Fruit fly (Drosophila melanogaster) whole organism, embryonic: Measurements from ENCODE around the gene flip.
A peak's percentile ranks its signal among the peaks of the same experiment; 100 is the strongest.

Source experiments
- Abd-B ChIP-seq: fragments of 200-800 bp; sonication (Bioruptor generic); optimal IDR thresholded peaks from 2 replicates; lab custom pipeline; 2018; ENCODE audit warnings: missing biosample characterization, mild to moderate bottlenecking, missing genetic modification characterization, moderate library complexity
- Bteb2 ChIP-seq: fragments of 200-800 bp; sonication (Bioruptor generic); optimal IDR thresholded peaks from 2 replicates; lab custom pipeline; 2016; ENCODE audit warnings: missing biosample characterization, missing genetic modification characterization
- CG10209 ChIP-seq: fragments of 200-800 bp; sonication (Bioruptor generic); optimal IDR thresholded peaks from 3 replicates; lab custom pipeline; 2017; ENCODE audit warnings: missing biosample characterization, mild to moderate bottlenecking, missing genetic modification characterization, missing genetic modification reagents
- CG10543 ChIP-seq: fragments of 200-800 bp; sonication (Bioruptor generic); optimal IDR thresholded peaks from 3 replicates; lab custom pipeline; 2017; ENCODE audit warnings: missing biosample characterization, mild to moderate bottlenecking, missing genetic modification characterization, moderate library complexity
- CG12769 ChIP-seq: fragments of 200-800 bp; sonication (Bioruptor generic); optimal IDR thresholded peaks from 2 replicates; lab custom pipeline; 2019; ENCODE audit warnings: missing biosample characterization, mild to moderate bottlenecking, missing genetic modification characterization, moderate library complexity
- CG13296 ChIP-seq: fragments of 200-800 bp; sonication (Bioruptor generic); optimal IDR thresholded peaks from 3 replicates; lab custom pipeline; 2018; ENCODE audit warnings: missing biosample characterization, mild to moderate bottlenecking, missing genetic modification characterization
- CG14050 ChIP-seq: fragments of 200-800 bp; sonication (Bioruptor generic); IDR thresholded peaks from 3 replicates; pipeline ENCODE4 v1.3.6; 2022; ENCODE audit warnings: missing biosample characterization, missing genetic modification characterization
- CG15269 ChIP-seq: fragments of 200-800 bp; sonication (Bioruptor generic); optimal IDR thresholded peaks from 2 replicates; lab custom pipeline; 2018; ENCODE audit warnings: missing biosample characterization, mild to moderate bottlenecking, missing genetic modification characterization, moderate library complexity
- CG30020 ChIP-seq: fragments of 200-800 bp; optimal IDR thresholded peaks from 2 replicates; lab custom pipeline; 2019; ENCODE audit warnings: missing biosample characterization, mild to moderate bottlenecking, missing genetic modification characterization, moderate library complexity
- CG4328 ChIP-seq: fragments of 200-800 bp; sonication (Bioruptor generic); optimal IDR thresholded peaks from 3 replicates; lab custom pipeline; 2017; ENCODE audit warnings: missing biosample characterization, missing genetic modification reagents, missing genetic modification characterization
- CG8290 ChIP-seq, 3 experiments: fragments of 200-800 bp; sonication (Bioruptor generic); optimal IDR thresholded peaks; 2 replicates each; lab custom pipeline; 2016 to 2019; ENCODE audit warnings: missing biosample characterization in 3 of 3, missing genetic modification characterization in 3 of 3, mild to moderate bottlenecking in 2 of 3, moderate library complexity in 1 of 3
- Dad ChIP-seq: fragments of 200-800 bp; sonication (Bioruptor generic); optimal IDR thresholded peaks from 3 replicates; lab custom pipeline; 2016; ENCODE audit warnings: missing biosample characterization, missing genetic modification characterization
- ERR ChIP-seq: fragments of 200-800 bp; sonication (Bioruptor generic); optimal IDR thresholded peaks from 2 replicates; lab custom pipeline; 2016; ENCODE audit warnings: missing biosample characterization, missing genetic modification characterization
- H2.0 ChIP-seq: fragments of 200-800 bp; sonication (Bioruptor generic); IDR thresholded peaks from 2 replicates; pipeline ENCODE4 v1.3.6; 2022; ENCODE audit warnings: missing biosample characterization, missing genetic modification characterization
- HLH54F ChIP-seq: fragments of 200-800 bp; sonication (Bioruptor generic); optimal IDR thresholded peaks from 3 replicates; lab custom pipeline; 2016; ENCODE audit warnings: missing biosample characterization, missing genetic modification characterization
- Hmx ChIP-seq: fragments of 200-800 bp; sonication (Bioruptor generic); optimal IDR thresholded peaks from 2 replicates; lab custom pipeline; 2016; ENCODE audit warnings: missing biosample characterization, missing genetic modification characterization
- Lhr ChIP-seq: fragments of 200-800 bp; sonication (Bioruptor generic); optimal IDR thresholded peaks from 3 replicates; lab custom pipeline; 2017; ENCODE audit warnings: mild to moderate bottlenecking, missing biosample characterization, missing genetic modification reagents, missing genetic modification characterization
- Lpt ChIP-seq: fragments of >200 bp; optimal IDR thresholded peaks from 2 replicates; lab custom pipeline; 2018; ENCODE audit warnings: missing biosample characterization, missing genetic modification characterization
- Med ChIP-seq: fragments of 200-800 bp; sonication (Bioruptor generic); peaks from one replicate; lab custom pipeline; 2016; ENCODE audit warnings: missing biosample characterization, missing genetic modification characterization, mild to moderate bottlenecking, inconsistent platforms, moderate library complexity
- Optix ChIP-seq: fragments of 200-800 bp; sonication (Bioruptor generic); IDR thresholded peaks from 3 replicates; pipeline ENCODE4 v1.3.6; 2022; ENCODE audit warnings: missing biosample characterization, missing genetic modification characterization
- Rfx ChIP-seq: fragments of 200-800 bp; sonication (Bioruptor generic); IDR thresholded peaks from 2 replicates; pipeline ENCODE4 v1.3.6; 2022; ENCODE audit warnings: missing biosample characterization, missing genetic modification characterization
- Rx ChIP-seq: fragments of 200-800 bp; sonication (Bioruptor generic); IDR thresholded peaks from 2 replicates; pipeline ENCODE4 v1.3.6; 2022; ENCODE audit warnings: missing biosample characterization, missing genetic modification characterization
- Spps ChIP-seq: fragments of 200-800 bp; sonication (Bioruptor generic); optimal IDR thresholded peaks from 2 replicates; lab custom pipeline; 2018; ENCODE audit warnings: missing biosample characterization, mild to moderate bottlenecking, missing genetic modification characterization
- Xrp1 ChIP-seq: fragments of 200-800 bp; sonication (Bioruptor generic); IDR thresholded peaks from 2 replicates; pipeline ENCODE4 v1.3.6; 2022; ENCODE audit warnings: missing biosample characterization, missing genetic modification characterization
- ato ChIP-seq: fragments of 200-800 bp; sonication (Bioruptor generic); IDR thresholded peaks from 2 replicates; pipeline ENCODE4 v1.3.6; 2022; ENCODE audit warnings: missing biosample characterization, missing genetic modification characterization; ENCODE audit not compliant: partially characterized antibody
- bigmax ChIP-seq: fragments of 200-800 bp; sonication (Bioruptor generic); optimal IDR thresholded peaks from 2 replicates; lab custom pipeline; 2018; ENCODE audit warnings: missing biosample characterization, mild to moderate bottlenecking, missing genetic modification characterization
- emc ChIP-seq: fragments of 200-800 bp; sonication (Bioruptor generic); optimal IDR thresholded peaks from 2 replicates; lab custom pipeline; 2016; ENCODE audit warnings: missing biosample characterization, missing genetic modification characterization
- en ChIP-seq: fragments of 200-800 bp; sonication (Bioruptor generic); optimal IDR thresholded peaks from 2 replicates; lab custom pipeline; 2016; ENCODE audit warnings: missing biosample characterization, missing genetic modification characterization
- ewg ChIP-seq: fragments of 200-800 bp; sonication (Bioruptor generic); optimal IDR thresholded peaks from 3 replicates; lab custom pipeline; 2017; ENCODE audit warnings: mild to moderate bottlenecking, missing biosample characterization, missing genetic modification reagents, missing genetic modification characterization
- fd102C ChIP-seq: fragments of 200-800 bp; sonication (Bioruptor generic); optimal IDR thresholded peaks from 2 replicates; lab custom pipeline; 2018; ENCODE audit warnings: missing biosample characterization, mild to moderate bottlenecking, missing genetic modification characterization, moderate library complexity
- fu2 ChIP-seq: fragments of 200-800 bp; sonication (Bioruptor generic); optimal IDR thresholded peaks from 2 replicates; lab custom pipeline; 2016; ENCODE audit warnings: missing biosample characterization, missing genetic modification characterization
- insv ChIP-seq, 2 experiments: fragments of 200-800 bp; sonication (Bioruptor generic); optimal IDR thresholded peaks; 3 replicates each; lab custom pipeline; 2016 to 2018; ENCODE audit warnings: missing biosample characterization in 2 of 2, missing genetic modification characterization in 2 of 2
- knrl ChIP-seq: fragments of 200-800 bp; sonication (Bioruptor generic); IDR thresholded peaks from 3 replicates; pipeline ENCODE4 v1.3.6; 2022; ENCODE audit warnings: missing biosample characterization, missing genetic modification characterization; ENCODE audit not compliant: partially characterized antibody
- lbe ChIP-seq: fragments of 200-800 bp; sonication (Bioruptor generic); optimal IDR thresholded peaks from 2 replicates; lab custom pipeline; 2016; ENCODE audit warnings: missing biosample characterization, mild to moderate bottlenecking, missing genetic modification characterization
- p53 ChIP-seq: fragments of 200-800 bp; sonication (Bioruptor generic); optimal IDR thresholded peaks from 2 replicates; lab custom pipeline; 2016; ENCODE audit warnings: missing biosample characterization, missing genetic modification characterization
- phol ChIP-seq: fragments of 200-800 bp; sonication (Bioruptor generic); optimal IDR thresholded peaks from 3 replicates; lab custom pipeline; 2018; ENCODE audit warnings: missing biosample characterization, mild to moderate bottlenecking, missing genetic modification characterization, moderate library complexity
- rib ChIP-seq: fragments of 200-800 bp; sonication (Bioruptor generic); IDR thresholded peaks from 2 replicates; pipeline ENCODE4 v1.3.6; 2022; ENCODE audit warnings: missing biosample characterization, missing genetic modification characterization
- scrt ChIP-seq: fragments of 200-800 bp; sonication (Bioruptor generic); optimal IDR thresholded peaks from 2 replicates; lab custom pipeline; 2018; ENCODE audit warnings: missing biosample characterization, mild to moderate bottlenecking, missing genetic modification characterization, moderate library complexity
- sim ChIP-seq: fragments of 200-800 bp; sonication (Bioruptor generic); IDR thresholded peaks from 2 replicates; pipeline ENCODE4 v1.3.6; 2022; ENCODE audit warnings: missing biosample characterization, missing genetic modification characterization
- sr ChIP-seq: fragments of 200-800 bp; sonication (Bioruptor generic); IDR thresholded peaks from 3 replicates; pipeline ENCODE4 v1.3.6; 2022; ENCODE audit warnings: missing biosample characterization, missing genetic modification characterization
- usp ChIP-seq: fragments of >200 bp; optimal IDR thresholded peaks from 2 replicates; lab custom pipeline; 2017; ENCODE audit warnings: missing biosample characterization, missing genetic modification characterization
- vvl ChIP-seq: fragments of 200-800 bp; sonication (Bioruptor generic); IDR thresholded peaks from 2 replicates; pipeline ENCODE4 v1.3.6; 2022; ENCODE audit warnings: missing biosample characterization, missing genetic modification characterization

flip gene

DNA sequence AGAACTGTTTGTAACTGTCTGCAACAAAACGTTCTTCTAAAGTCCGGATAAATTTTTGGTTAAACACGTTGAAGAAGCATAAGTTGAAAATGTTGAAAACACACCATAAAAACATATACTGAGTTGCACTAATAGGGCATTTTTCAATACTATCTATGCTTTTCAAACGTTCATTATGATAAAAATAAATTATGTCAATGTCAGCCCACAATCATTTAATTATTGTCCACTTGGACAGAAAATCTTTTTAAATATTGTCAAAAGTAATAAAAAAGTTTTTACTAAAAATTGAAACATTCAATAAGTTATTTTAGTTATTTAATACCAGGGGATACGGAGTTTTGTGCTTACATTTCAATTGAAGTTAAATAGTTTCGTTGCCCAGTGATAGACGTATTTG lies 11.3 kb downstream of the flip start, which contains the start of gene CG1092:
Gene CG1092 (plus strand): TSS at position 301 of the 400 bp plus-strand sequence.
- TF ChIP-seq HLH54F (GFP tag; lab: Kevin White, UChicago) (no peak), fd102C (GFP tag; lab: Kevin White, UChicago) (no peak), sr (GFP tag; lab: Robert Waterston, UW) (no peak), emc (GFP tag; lab: Kevin White, UChicago) (no peak), Abd-B (GFP tag; lab: Kevin White, UChicago) (no peak), Bteb2 (GFP tag; lab: Kevin White, UChicago) (no peak)

DNA sequence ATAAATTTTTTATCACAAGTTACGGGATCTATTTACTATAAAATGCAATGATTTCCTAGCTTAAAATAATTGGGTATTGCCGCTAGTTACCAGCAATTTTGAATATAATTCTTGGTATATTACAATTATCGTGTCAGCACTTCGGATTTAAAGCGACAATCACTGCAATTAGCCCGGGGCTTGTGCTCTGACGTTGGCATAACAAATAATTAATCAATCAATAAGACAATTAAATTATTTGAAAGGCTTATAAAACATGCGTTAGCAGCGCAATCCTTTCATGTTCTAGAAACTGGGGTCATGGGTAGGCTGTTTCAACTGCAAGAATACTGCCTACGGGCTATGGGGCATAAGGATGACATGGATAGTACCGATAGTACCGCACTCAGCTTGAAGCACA lies 21.1 kb downstream of the flip start, which contains the start of gene Or82a:
Gene Or82a (plus strand): TSS at position 301 of the 400 bp plus-strand sequence.
- TF ChIP-seq CG30020 (tag; lab: Kevin White, UChicago) (no peak), Xrp1 (GFP tag; lab: Robert Waterston, UW) (no peak), Optix (GFP tag; lab: Robert Waterston, UW) (no peak), scrt (GFP tag; lab: Kevin White, UChicago) (no peak), lbe (GFP tag; lab: Kevin White, UChicago) (no peak), CG10209 (no peak), ERR (GFP tag; lab: Kevin White, UChicago) (no peak)

DNA sequence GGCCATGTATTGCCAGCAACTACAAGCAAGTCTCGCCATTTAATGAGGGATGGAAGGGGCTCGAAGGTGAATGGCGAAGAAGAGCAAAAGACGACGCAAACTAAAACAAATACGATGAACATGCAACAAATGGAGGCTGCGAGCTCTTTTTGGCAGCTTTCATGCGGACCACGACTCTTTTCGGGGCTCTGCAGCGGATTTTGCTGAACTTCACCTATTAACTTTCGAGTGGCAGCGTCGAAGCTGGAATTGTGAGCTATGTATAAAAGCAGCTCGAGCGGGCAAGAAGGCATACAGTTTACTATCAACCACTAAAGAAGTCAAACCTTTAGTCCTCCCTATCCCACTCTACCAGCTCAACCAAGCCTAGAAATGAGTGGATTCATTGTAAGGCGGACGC lies 23.3 kb downstream of the flip start, which contains the start of gene TwdlV:
Gene TwdlV (plus strand): TSS at position 301 of the 400 bp plus-strand sequence.
- TF ChIP-seq H2.0 (GFP tag; lab: Robert Waterston, UW) (no peak), CG10543 (GFP tag; lab: Kevin White, UChicago) (no peak), knrl (GFP tag; lab: Robert Waterston, UW) (no peak), Rfx (GFP tag; lab: Robert Waterston, UW) (no peak), CG15269 (tag; lab: Kevin White, UChicago) (no peak)

DNA sequence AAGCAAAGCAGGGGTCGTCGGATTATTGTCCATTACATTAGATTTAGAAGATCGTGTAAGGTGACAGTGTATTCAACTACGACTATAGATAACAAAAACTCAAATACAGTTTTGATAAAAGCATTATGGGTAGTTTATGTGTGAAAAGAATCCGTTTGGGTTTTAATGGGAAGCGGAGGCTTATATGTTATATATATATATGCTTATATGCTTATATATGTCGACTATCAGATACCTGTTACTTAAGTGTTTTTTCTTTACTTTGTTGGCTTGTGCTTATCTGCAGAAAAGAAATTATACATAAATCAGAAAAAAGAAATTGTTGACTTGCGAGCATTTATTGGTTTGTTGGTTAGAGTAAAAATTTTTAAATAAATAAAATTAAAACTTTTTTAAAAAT lies 24.8 kb downstream of the flip start, which contains the start of gene CG14644:
Gene CG14644 (minus strand): TSS at position 101 of the 400 bp plus-strand sequence.
- no peak for TF ChIP-seq insv (GFP tag; optimal IDR thresholded peaks at IDR 0.05; lab: Kevin White, UChicago)
- no peak for TF ChIP-seq rib
- TF ChIP-seq Abd-B (GFP tag; lab: Kevin White, UChicago) = no peak
- TF ChIP-seq phol (tag; lab: Kevin White, UChicago) = no peak
- no peak for TF ChIP-seq ato
- TF ChIP-seq CG14050 (GFP tag; lab: Robert Waterston, UW) = no peak
- no peak for TF ChIP-seq vvl (GFP tag; lab: Robert Waterston, UW)
- no peak for TF ChIP-seq bigmax (GFP tag; lab: Kevin White, UChicago)
- no peak for TF ChIP-seq Dad (GFP tag; lab: Kevin White, UChicago)
- TF ChIP-seq usp (GFP tag; lab: Kevin White, UChicago) = no peak
- no peak for TF ChIP-seq sim (GFP tag; lab: Robert Waterston, UW)
- TF ChIP-seq Lpt (GFP tag; lab: Kevin White, UChicago) = no peak
- TF ChIP-seq Hmx = no peak
- TF ChIP-seq p53 = no peak
- TF ChIP-seq en (GFP tag; lab: Kevin White, UChicago) = no peak
- TF ChIP-seq CG8290 (GFP tag; optimal IDR thresholded peaks at IDR 0.05; lab: Kevin White, UChicago) = no peak
- no peak for TF ChIP-seq CG8290 (tag; optimal IDR thresholded peaks at IDR 0.05; lab: Kevin White, UChicago)
- TF ChIP-seq, all 482 proteins: peak for 0

DNA sequence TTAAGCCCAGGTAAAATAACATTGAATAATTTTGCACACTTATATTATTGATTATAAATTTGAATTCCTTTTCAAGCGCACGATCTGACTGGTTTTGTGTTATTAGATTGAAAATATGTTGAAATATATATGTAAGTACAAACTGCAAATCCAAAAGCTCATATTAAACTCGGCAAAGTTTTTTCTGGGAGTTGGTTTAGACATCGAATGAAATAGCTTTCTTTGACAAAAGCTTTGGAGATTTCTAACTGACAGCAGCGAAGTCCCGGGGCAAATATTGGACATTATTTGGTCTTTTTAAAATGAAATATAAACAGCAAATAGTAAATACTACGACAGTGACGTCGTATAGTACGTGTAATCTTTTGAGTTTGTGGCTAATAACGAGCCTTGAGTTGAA lies 26.5 kb downstream of the flip start, which contains the start of gene TwdlG:
Gene TwdlG (minus strand): TSS at position 101 of the 400 bp plus-strand sequence.
- TF ChIP-seq CG13296 (GFP tag; lab: Kevin White, UChicago) = no peak
- TF ChIP-seq Rx = no peak
- TF ChIP-seq Med (GFP tag; lab: Kevin White, UChicago) = peak; percentile 56
- no peak for TF ChIP-seq Lhr (GFP tag; lab: Kevin White, UChicago)
- TF ChIP-seq ewg (GFP tag; lab: Kevin White, UChicago) = no peak
- TF ChIP-seq CG12769 (tag; lab: Kevin White, UChicago) = peak; percentile 13
- TF ChIP-seq Spps (tag; lab: Kevin White, UChicago) = no peak
- no peak for TF ChIP-seq fu2
- no peak for TF ChIP-seq CG4328 (GFP tag; lab: Kevin White, UChicago)
